Worm (Caenorhabditis elegans) whole organism, L4/young adult: ENCODE measurements around the gene his-32.
"Not testable (repeated sequence)": the region's sequence is repeated elsewhere in the genome, so short reads cannot be mapped to it uniquely, and the experiment has no call there.

ENCODE experiments used
- W03F9.2 ChIP-seq: fragments of 150-350 bp; optimal IDR thresholded peaks from 2 replicates; lab custom pipeline; 2014; ENCODE audit warnings: missing biosample characterization, missing genetic modification characterization
- dao-5 ChIP-seq: sonication (generic microtip); optimal IDR thresholded peaks from 2 replicates; lab custom pipeline; 2016; ENCODE audit warnings: missing genotype, missing genetic modification characterization, moderate library complexity, missing compliant biosample characterization
- him-1 ChIP-seq: sonication (generic microtip); optimal IDR thresholded peaks from 2 replicates; lab custom pipeline; 2016; ENCODE audit warnings: missing genotype, missing genetic modification reagents, missing genetic modification characterization, missing compliant biosample characterization

Gene his-32

DNA sequence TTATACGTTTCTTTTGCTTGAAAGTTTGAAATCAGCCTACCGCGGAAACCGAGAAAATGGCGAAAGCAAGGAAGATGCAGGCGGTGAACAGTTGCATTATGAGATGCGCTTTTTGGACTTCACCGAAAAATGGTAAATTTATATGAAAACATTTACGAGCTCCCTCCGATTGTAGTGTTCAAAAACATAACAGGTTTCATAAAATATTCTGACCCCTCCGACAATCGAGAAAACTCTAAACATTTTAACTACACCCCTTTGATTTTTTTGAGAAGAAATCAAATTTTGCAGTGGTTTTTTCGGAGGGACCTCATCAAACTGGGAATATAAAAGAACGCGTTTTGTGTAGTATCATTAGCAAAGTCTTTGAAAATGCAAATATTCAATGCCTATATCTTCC, 12.9 kb downstream of the his-32 start, which contains the start of the genes F17E9.18 and F17E9.15:
Gene F17E9.18 (minus strand): TSS at position 101 of the 400 bp plus-strand sequence.
Gene F17E9.15 (plus strand): TSS at position 368 of the 400 bp plus-strand sequence.
- TF ChIP-seq him-1 (tag; lab: Kevin White, UChicago), result no peak
- no peak for TF ChIP-seq W03F9.2
- TF ChIP-seq dao-5 (tag; lab: Kevin White, UChicago), result no peak

DNA sequence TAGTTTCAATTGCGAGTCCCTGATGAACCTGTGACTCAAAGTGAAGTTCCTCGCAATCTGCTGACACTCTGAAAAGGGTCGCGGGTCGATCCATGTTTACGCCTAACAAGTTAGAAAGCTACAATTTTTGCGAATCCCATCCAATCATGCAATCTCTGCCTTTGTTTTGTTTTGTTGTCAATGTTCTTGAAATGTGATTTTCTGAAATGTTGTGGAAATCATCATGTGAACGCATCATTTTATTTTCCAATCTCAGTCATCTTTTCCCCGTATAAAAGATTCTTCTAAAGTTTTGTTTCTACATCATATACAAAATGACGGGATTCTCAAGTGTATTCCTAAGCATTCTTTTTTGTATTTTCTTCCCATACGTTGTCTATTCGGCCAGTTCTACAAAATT, 14.0 kb downstream of the his-32 start, which contains the start of gene F17E9.4:
Gene F17E9.4 (plus strand): TSS at position 301 of the 400 bp plus-strand sequence.
- no peak for TF ChIP-seq W03F9.2
- no peak for TF ChIP-seq him-1 (tag; lab: Kevin White, UChicago)
- TF ChIP-seq dao-5 (tag; lab: Kevin White, UChicago), result no peak

DNA sequence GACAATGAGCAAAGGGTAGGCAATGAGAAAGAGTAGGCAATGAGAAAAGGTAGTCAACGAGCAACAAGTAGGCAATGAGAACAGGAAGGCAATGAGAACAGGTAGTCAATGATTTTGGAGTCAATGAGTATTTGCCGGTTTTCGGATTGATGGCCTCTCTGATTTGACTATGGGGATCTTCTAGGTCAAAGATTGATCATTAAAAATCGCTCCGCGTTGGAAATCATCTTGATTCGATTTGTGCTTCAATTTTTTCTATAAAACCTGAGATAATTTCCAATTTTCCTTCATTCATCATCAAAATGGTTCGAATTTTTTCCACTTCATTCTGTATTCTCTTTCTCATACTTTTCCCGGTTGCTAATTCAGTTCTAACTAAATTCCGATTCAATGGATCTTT, 17.9 kb downstream of the his-32 start, which contains the start of gene F17E9.16:
Gene F17E9.16 (plus strand): TSS at position 301 of the 400 bp plus-strand sequence.
- not testable (repeated sequence) for TF ChIP-seq W03F9.2; him-1 (tag; lab: Kevin White, UChicago); dao-5 (tag; lab: Kevin White, UChicago)

DNA sequence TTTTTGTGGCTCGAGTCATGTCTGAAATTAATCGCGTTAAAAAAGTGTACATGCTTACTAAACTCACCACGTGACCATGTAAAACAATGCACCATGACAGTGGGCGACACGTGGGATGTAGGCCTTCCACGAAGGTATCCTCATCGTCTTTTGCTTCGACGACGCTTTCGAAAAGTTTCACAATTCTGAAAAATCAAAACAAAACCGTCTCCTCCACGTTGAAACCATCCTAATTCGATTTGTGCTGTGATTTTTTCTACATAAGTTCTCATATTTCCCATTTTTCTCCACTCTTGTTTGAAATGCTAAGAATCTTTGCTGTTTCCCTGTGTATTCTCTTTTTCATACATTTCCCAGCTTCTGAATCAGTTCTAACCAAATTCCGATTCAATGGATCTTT, 20.5 kb downstream of the his-32 start, which contains the start of gene F17E9.3:
Gene F17E9.3 (plus strand): TSS at position 301 of the 400 bp plus-strand sequence.
- TF ChIP-seq dao-5 (tag; lab: Kevin White, UChicago) (no peak), W03F9.2 (no peak), him-1 (tag; lab: Kevin White, UChicago) (no peak)

DNA sequence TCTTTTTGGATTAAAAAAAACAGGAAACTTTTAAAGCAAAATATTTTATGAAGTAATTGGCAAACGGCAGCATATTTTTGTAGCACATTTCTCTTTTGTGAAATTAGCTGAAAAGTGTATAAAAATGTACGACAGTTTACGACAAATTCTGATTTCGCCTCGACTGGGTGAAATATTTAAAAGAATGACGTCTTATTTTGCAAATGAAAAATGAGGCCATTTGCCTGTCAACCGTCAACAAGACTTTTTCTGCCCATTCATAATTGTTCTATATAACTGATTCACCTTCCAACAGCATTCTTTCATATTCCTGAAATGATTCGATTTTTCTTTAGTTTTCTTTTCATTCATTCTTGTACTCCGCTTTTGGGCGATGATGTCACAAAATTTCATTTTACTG, 21.5 kb downstream of the his-32 start, which contains the start of the genes F17E9.2 and col-116:
Gene F17E9.2 (plus strand): TSS at position 301 of the 400 bp plus-strand sequence.
Gene col-116 (plus strand): TSS at position 315 of the 400 bp plus-strand sequence.
- TF ChIP-seq W03F9.2 (no peak), dao-5 (tag; lab: Kevin White, UChicago) (no peak), him-1 (tag; lab: Kevin White, UChicago) (no peak)

DNA sequence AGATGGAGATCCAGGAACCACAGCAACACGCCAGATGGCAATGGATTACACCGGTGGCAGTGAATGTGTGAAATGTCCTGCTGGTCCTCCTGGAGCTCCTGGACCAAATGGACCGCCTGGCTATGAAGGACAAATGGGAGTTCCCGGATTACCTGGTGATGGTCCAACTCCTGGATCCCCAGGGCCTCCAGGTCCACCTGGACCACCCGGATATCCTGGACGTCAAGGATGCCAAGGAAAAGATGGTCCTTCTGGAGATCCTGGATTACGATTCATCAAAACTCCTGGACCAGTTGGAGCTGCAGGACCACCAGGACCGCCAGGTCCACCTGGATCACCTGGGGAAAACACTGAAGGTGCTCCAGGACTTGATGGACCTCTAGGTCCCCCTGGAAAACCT, 23.2 kb downstream of the his-32 start:
- TF ChIP-seq dao-5 (tag; lab: Kevin White, UChicago) (no peak), him-1 (tag; lab: Kevin White, UChicago) (no peak), W03F9.2 (no peak)

DNA sequence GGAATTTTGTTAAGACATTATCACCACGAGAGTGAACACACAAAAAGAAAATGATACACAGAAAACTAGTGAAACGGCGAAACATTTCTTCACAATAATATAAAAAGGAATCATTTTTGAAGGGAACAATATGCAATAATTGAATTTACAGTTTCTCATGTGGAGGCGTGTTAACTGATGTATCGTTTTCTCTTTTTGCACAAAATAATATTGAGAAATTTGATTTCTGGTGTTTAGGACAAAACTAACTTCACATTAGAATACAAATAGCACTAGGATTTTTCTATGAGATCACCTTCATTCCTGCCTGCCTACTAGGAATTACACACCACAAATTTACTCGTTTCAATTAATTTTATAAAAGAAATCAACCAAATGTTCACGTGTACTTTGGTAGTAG, 24.4 kb downstream of the his-32 start, which contains the start of gene D2096.13:
Gene D2096.13 (minus strand): TSS at position 101 of the 400 bp plus-strand sequence.
- TF ChIP-seq W03F9.2, result no peak
- TF ChIP-seq him-1 (tag; lab: Kevin White, UChicago), result no peak
- TF ChIP-seq dao-5 (tag; lab: Kevin White, UChicago), result no peak

DNA sequence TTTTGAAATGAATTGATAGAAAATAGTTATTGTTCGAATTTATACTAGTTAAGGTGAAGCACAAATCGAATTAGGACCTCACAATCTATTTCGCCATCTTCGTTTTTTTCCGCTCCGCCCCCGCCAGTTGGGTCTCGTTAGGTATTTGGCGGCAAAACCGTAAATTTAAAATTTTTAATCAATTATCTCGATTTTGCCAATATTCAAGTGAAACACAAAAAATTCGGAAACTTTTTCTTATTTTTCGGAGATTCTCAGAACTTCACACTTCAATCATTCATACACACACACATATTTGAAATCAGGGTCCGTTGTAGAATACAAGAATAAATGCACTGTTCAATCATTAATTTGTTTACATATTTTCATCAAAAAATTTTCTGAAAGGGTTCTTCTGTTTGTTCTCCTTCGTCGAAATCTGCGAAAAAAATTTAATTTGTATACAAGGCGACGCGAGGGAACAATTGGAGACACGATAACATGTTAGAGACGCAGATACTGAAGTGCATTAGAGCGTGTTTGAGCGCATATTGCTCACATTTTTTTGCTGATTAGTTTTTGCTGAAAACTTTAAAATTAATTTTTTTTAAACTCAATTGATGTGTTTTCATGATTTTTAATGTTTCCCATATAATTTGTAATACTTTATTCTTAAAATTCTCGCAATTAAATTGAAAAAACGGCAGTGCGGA, 25.8 kb downstream of the his-32 start, which contains the start of gene D2096.5:
Gene D2096.5 (minus strand): TSS at position 51 of the 692 bp plus-strand sequence.
- TF ChIP-seq him-1 (tag; lab: Kevin White, UChicago) (no peak), W03F9.2 (no peak), dao-5 (tag; lab: Kevin White, UChicago) (no peak)

DNA sequence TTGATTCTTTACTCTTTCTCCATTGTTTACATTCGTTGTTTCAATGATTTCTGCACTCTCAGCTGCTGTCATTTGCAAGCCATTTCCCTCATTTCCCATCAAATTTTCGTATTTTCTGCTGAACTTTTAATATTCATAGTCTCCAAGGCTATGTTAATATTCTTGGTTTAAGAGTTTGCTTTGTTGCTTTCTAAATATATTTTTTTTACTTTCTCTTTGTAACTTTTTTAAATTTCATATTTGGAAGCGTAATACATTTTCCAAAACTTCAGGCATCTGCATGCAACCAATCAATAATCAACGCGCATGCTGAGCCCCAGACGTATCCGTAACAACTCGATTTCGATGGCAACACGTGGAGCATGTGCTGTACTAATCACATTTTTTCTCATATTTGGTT, 26.7 kb downstream of the his-32 start, which contains the start of gene sqv-1:
Gene sqv-1 (plus strand): TSS at position 301 of the 400 bp plus-strand sequence.
- TF ChIP-seq him-1 (tag; lab: Kevin White, UChicago), result no peak
- TF ChIP-seq W03F9.2, result no peak

DNA sequence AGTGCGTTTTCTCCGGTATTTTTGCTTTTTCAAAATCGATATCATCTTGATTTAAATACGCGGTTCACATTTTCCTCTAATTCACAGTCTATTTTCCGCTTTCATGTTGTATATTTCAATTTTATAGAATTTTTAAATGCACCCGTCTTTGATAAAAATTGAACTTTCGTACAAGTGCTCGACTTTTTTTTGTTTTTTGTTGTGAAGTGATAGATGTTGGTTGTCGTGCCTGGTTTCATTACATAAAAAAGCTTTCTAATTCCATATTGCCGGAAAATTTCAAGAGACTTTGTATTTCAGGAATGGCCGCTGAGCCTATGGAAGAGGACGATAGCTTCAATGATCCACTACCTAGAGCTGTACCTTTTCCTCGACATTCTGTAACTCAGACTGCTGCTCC, 29.1 kb downstream of the his-32 start, which contains the start of gene D2096.12:
Gene D2096.12 (plus strand): TSS at position 301 of the 400 bp plus-strand sequence.
- TF ChIP-seq dao-5 (tag; lab: Kevin White, UChicago) (no peak), W03F9.2 (no peak), him-1 (tag; lab: Kevin White, UChicago) (no peak)

DNA sequence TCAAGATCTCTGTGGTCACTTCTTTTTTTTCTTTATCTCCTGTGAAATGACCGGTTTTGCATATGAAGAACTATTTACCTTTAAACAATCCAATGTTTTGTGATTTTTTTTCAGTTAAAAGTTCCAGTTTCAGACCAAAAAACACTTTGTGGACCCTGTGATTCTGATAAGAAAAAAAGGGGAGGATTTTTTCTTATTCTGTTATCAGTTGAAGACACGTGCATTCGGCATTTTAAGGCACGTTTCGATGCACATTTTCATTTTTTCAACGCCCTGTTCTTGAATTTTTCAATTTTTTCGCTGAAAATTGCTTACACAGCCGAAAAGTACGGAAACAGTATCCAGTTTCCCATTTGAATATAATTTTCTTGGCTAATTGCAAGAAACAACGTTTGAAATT, 32.2 kb downstream of the his-32 start, which contains the start of gene aagr-1:
Gene aagr-1 (plus strand): TSS at position 227 of the 400 bp plus-strand sequence.
- TF ChIP-seq dao-5 (tag; lab: Kevin White, UChicago), result no peak
- no peak for TF ChIP-seq him-1 (tag; lab: Kevin White, UChicago)
- no peak for TF ChIP-seq W03F9.2

DNA sequence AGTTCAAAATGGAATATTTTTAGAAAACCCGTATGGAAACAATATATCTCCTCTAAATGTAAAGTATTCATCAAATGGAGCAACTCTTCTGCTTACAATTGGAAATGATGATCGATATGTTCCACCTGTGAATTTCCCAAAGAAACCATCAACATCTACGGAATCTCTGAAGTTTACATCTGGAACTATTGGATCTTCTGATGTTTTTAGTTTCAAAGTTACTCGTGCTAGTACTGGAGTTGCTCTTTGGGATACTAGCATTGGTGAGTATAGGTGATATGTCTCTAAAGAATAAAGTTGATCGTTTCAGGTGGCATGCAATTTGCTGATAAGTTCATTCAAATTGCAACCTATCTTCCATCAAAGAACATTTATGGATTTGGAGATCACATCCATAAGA, 33.8 kb downstream of the his-32 start:
- TF ChIP-seq W03F9.2 (no peak), dao-5 (tag; lab: Kevin White, UChicago) (no peak), him-1 (tag; lab: Kevin White, UChicago) (no peak)

DNA sequence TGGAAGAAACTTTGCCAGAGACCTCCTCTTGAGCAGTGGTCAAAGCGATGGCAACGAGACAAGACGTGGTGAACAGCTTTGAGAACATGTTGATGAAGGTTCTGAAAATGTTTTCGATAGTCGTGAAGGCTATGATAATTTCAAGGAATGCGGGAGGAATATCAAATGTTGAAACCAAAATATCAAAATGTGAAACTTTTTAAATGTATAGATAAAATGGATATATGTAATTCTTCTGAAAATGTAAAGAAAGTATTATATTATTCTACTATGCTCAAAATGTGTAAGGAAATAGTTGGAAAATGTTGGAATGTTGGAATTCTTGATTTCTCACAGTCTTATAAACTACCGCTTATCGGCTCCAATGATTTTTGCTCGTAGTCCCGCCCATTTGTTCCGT, 35.0 kb downstream of the his-32 start, which contains the start of gene D2096.6:
Gene D2096.6 (minus strand): TSS at position 101 of the 400 bp plus-strand sequence.
- TF ChIP-seq him-1 (tag; lab: Kevin White, UChicago), result no peak
- no peak for TF ChIP-seq dao-5 (tag; lab: Kevin White, UChicago)
- TF ChIP-seq W03F9.2, result no peak

DNA sequence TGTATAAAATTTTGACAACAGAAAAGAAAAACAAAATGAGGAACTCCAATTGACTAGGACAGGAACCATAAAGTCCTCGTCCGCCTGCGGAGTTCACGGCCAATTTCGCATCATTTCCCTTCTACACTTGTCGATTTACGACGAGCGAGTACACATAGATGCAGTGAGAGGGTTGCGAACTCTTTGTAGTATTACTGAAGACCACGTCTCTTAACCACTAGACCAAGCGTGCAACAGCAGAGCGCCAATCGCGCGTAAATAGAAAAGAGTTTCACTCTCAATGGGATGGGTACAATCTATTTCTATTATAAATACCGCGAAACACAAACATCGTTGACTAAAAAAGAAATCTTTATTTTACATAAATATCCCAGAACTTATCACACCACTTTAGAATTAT, 41.3 kb downstream of the his-32 start:
- TF ChIP-seq W03F9.2, result peak; percentile 70
- no peak for TF ChIP-seq dao-5 (tag; lab: Kevin White, UChicago)
- peak; percentile 48 for TF ChIP-seq him-1 (tag; lab: Kevin White, UChicago)
